Worm (Caenorhabditis elegans) whole organism, L1 larva: ENCODE data around the gene K02D3.2.

Source experiments
- C04F5.9 ChIP-seq: sonication (generic microtip); optimal IDR thresholded peaks from 2 replicates; lab custom pipeline; 2016; ENCODE audit warnings: missing genetic modification characterization, missing compliant biosample characterization
- F16B12.6 ChIP-seq: fragments of 150-350 bp; optimal IDR thresholded peaks from 2 replicates; lab custom pipeline; 2014; ENCODE audit warnings: missing biosample characterization, missing genetic modification characterization
- aha-1 ChIP-seq: fragments of 150-350 bp; optimal IDR thresholded peaks from 2 replicates; lab custom pipeline; 2014; ENCODE audit warnings: missing biosample characterization, missing genetic modification characterization
- aly-2 ChIP-seq: fragments of 150-350 bp; optimal IDR thresholded peaks from 2 replicates; lab custom pipeline; 2014; ENCODE audit warnings: missing biosample characterization, missing genetic modification characterization
- ama-1 ChIP-seq: fragments of 150-350 bp; optimal IDR thresholded peaks from 2 replicates; lab custom pipeline; 2014
- blmp-1 ChIP-seq: fragments of 150-350 bp; optimal IDR thresholded peaks from 2 replicates; lab custom pipeline; 2014; ENCODE audit warnings: missing biosample characterization, missing genetic modification characterization
- dsc-1 ChIP-seq: sonication (generic microtip); optimal IDR thresholded peaks from 2 replicates; lab custom pipeline; 2016; ENCODE audit warnings: mild to moderate bottlenecking, missing genetic modification characterization, missing compliant biosample characterization
- egl-13 ChIP-seq: sonication (generic microtip); optimal IDR thresholded peaks from 2 replicates; lab custom pipeline; 2016; ENCODE audit warnings: missing genotype, missing genetic modification reagents, missing genetic modification characterization, missing compliant biosample characterization
- elt-2 ChIP-seq: sonication (generic microtip); optimal IDR thresholded peaks from 2 replicates; lab custom pipeline; 2016; ENCODE audit warnings: missing genetic modification characterization, mild to moderate bottlenecking, inconsistent platforms, missing compliant biosample characterization, missing genetic modification reagents
- elt-3 ChIP-seq, 6 experiments: fragments of 150-350 bp in 1 of 6; sonication (generic microtip); optimal IDR thresholded peaks; 2 replicates each; lab custom pipeline; 2017 to 2018; ENCODE audit warnings: missing biosample characterization in 6 of 6, missing genetic modification characterization in 6 of 6, inconsistent platforms in 1 of 6
- fkh-10 ChIP-seq: sonication (generic microtip); optimal IDR thresholded peaks from 2 replicates; lab custom pipeline; 2017; ENCODE audit warnings: missing biosample characterization, missing genetic modification reagents, missing genetic modification characterization
- fkh-8 ChIP-seq: sonication (generic microtip); optimal IDR thresholded peaks from 2 replicates; lab custom pipeline; 2016; ENCODE audit warnings: mild to moderate bottlenecking, missing genetic modification characterization, missing compliant biosample characterization
- fos-1 ChIP-seq: fragments of 150-350 bp; optimal IDR thresholded peaks from 2 replicates; lab custom pipeline; 2014; ENCODE audit warnings: missing biosample characterization, missing genetic modification characterization
- hpl-2 ChIP-seq: fragments of 150-350 bp; optimal IDR thresholded peaks from 2 replicates; lab custom pipeline; 2014; ENCODE audit warnings: missing biosample characterization, missing genetic modification reagents, missing genetic modification characterization
- irx-1 ChIP-seq: sonication (generic microtip); optimal IDR thresholded peaks from 2 replicates; lab custom pipeline; 2016; ENCODE audit warnings: missing genetic modification characterization, missing compliant biosample characterization
- isw-1 ChIP-seq: fragments of 200-800 bp; sonication (Bioruptor generic); IDR thresholded peaks from 2 replicates; pipeline ENCODE4 v1.3.6; 2022; ENCODE audit warnings: missing genetic modification characterization, missing compliant biosample characterization
- lin-35 ChIP-seq, 2 experiments: fragments of 150-350 bp; optimal IDR thresholded peaks; 2 replicates each; lab custom pipeline; 2014; ENCODE audit warnings: missing biosample characterization in 2 of 2, missing genetic modification characterization in 2 of 2, missing genetic modification reagents in 2 of 2
- mab-9 ChIP-seq: fragments of 200-800 bp; sonication (Bioruptor generic); IDR thresholded peaks from 2 replicates; pipeline ENCODE4 v1.3.6; 2022; ENCODE audit warnings: missing genetic modification reagents, missing genetic modification characterization, missing compliant biosample characterization
- mdl-1 ChIP-seq, 2 experiments: fragments of 150-350 bp; optimal IDR thresholded peaks; 2 replicates each; lab custom pipeline; 2014 to 2017; ENCODE audit warnings: missing biosample characterization in 2 of 2, missing genetic modification characterization in 2 of 2, inconsistent platforms in 1 of 2
- mef-2 ChIP-seq: fragments of 150-350 bp; optimal IDR thresholded peaks from 2 replicates; lab custom pipeline; 2014; ENCODE audit warnings: missing biosample characterization, missing genetic modification characterization
- mep-1 ChIP-seq: fragments of 150-350 bp; optimal IDR thresholded peaks from 2 replicates; lab custom pipeline; 2014; ENCODE audit warnings: missing biosample characterization, missing genetic modification characterization
- nhr-11 ChIP-seq: fragments of 150-350 bp; optimal IDR thresholded peaks from 2 replicates; lab custom pipeline; 2014; ENCODE audit warnings: missing biosample characterization, missing genetic modification characterization
- nhr-12 ChIP-seq: sonication (generic microtip); optimal IDR thresholded peaks from 2 replicates; lab custom pipeline; 2017; ENCODE audit warnings: missing biosample characterization, missing genetic modification characterization
- nhr-19 ChIP-seq: fragments of 200-800 bp; sonication (Bioruptor generic); conservative IDR thresholded peaks from 2 replicates; pipeline ENCODE4 v1.3.6; 2022; ENCODE audit warnings: missing genetic modification characterization, missing compliant biosample characterization
- nhr-20 ChIP-seq: sonication (generic microtip); optimal IDR thresholded peaks from 2 replicates; lab custom pipeline; 2016; ENCODE audit warnings: mild to moderate bottlenecking, missing genetic modification characterization, missing compliant biosample characterization
- nhr-47 ChIP-seq: sonication (generic microtip); optimal IDR thresholded peaks from 2 replicates; lab custom pipeline; 2016; ENCODE audit warnings: mild to moderate bottlenecking, missing genetic modification characterization, moderate library complexity, missing compliant biosample characterization
- nhr-71 ChIP-seq: sonication (generic microtip); optimal IDR thresholded peaks from 2 replicates; lab custom pipeline; 2016; ENCODE audit warnings: mild to moderate bottlenecking, missing genetic modification characterization, moderate library complexity, missing compliant biosample characterization
- nhr-77 ChIP-seq: fragments of 150-350 bp; optimal IDR thresholded peaks from 2 replicates; lab custom pipeline; 2014; ENCODE audit warnings: missing biosample characterization, missing genetic modification characterization
- nhr-90 ChIP-seq: sonication (generic microtip); optimal IDR thresholded peaks from 2 replicates; lab custom pipeline; 2016; ENCODE audit warnings: mild to moderate bottlenecking, missing genetic modification characterization, missing compliant biosample characterization; ENCODE audit not compliant: poor library complexity
- pax-3 ChIP-seq: fragments of 200-800 bp; sonication (Bioruptor generic); optimal IDR thresholded peaks from 2 replicates; lab custom pipeline; 2018; ENCODE audit warnings: mild to moderate bottlenecking, missing genetic modification characterization, moderate library complexity, missing compliant biosample characterization
- rnt-1 ChIP-seq: sonication (generic microtip); optimal IDR thresholded peaks from 2 replicates; lab custom pipeline; 2016; ENCODE audit warnings: mild to moderate bottlenecking, missing genetic modification characterization, moderate library complexity, missing compliant biosample characterization
- skn-1 ChIP-seq: fragments of 150-350 bp; optimal IDR thresholded peaks from 2 replicates; lab custom pipeline; 2014; ENCODE audit warnings: missing biosample characterization, missing genetic modification characterization
- snpc-4 ChIP-seq: fragments of 150-350 bp; optimal IDR thresholded peaks from 2 replicates; lab custom pipeline; 2014; ENCODE audit warnings: missing biosample characterization, missing genetic modification characterization
- snu-23 ChIP-seq: sonication (generic microtip); optimal IDR thresholded peaks from 2 replicates; lab custom pipeline; 2016; ENCODE audit warnings: missing genetic modification characterization, missing compliant biosample characterization
- sptf-1 ChIP-seq: fragments of 150-350 bp; optimal IDR thresholded peaks from 2 replicates; lab custom pipeline; 2014; ENCODE audit warnings: missing biosample characterization, missing genetic modification characterization
- swsn-7 ChIP-seq: sonication (generic microtip); optimal IDR thresholded peaks from 2 replicates; lab custom pipeline; 2016; ENCODE audit warnings: missing genetic modification characterization, missing compliant biosample characterization
- tbx-2 ChIP-seq: sonication (generic microtip); optimal IDR thresholded peaks from 2 replicates; lab custom pipeline; 2016; ENCODE audit warnings: missing genetic modification characterization, missing compliant biosample characterization
- unc-130 ChIP-seq: fragments of 150-350 bp; optimal IDR thresholded peaks from 2 replicates; lab custom pipeline; 2017; ENCODE audit warnings: missing biosample characterization, missing genetic modification characterization, inconsistent platforms
- unc-30 ChIP-seq: sonication (generic microtip); optimal IDR thresholded peaks from 2 replicates; lab custom pipeline; 2017; ENCODE audit warnings: missing biosample characterization, missing genetic modification characterization
- unc-86 ChIP-seq: sonication (generic microtip); optimal IDR thresholded peaks from 2 replicates; lab custom pipeline; 2016; ENCODE audit warnings: missing genetic modification characterization, missing compliant biosample characterization
- unc-98 ChIP-seq: fragments of 200-800 bp; sonication (Bioruptor generic); IDR thresholded peaks from 2 replicates; pipeline ENCODE4 v1.3.6; 2022; ENCODE audit warnings: missing genetic modification characterization, missing compliant biosample characterization
- xbp-1 ChIP-seq: sonication (generic microtip); optimal IDR thresholded peaks from 2 replicates; lab custom pipeline; 2016; ENCODE audit warnings: missing genetic modification characterization, missing compliant biosample characterization
- zip-4 ChIP-seq: fragments of 200-800 bp; sonication (Bioruptor generic); optimal IDR thresholded peaks from 2 replicates; lab custom pipeline; 2018; ENCODE audit warnings: mild to moderate bottlenecking, missing genetic modification characterization, moderate library complexity, missing compliant biosample characterization

The K02D3.2 gene

DNA sequence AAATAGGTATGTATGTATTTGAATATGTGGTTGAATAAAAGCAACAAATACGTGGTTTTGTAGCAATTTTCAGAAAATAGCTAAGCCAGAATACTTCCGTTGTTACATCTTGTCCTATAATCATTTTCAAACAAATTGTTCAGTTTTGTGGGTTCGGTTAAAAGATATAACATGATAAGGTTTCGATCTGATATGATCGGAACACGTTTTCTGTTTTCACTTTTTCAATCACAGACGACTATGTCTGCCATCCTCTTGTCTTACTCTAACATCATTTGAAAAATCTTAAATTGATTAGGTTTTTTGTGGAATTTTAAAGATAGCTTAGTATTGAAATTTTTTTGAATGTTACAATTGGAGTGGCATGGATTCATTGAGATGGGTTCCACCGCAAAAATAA, 14.5 kb upstream of the K02D3.2 start:
- TF ChIP-seq elt-3 (tag; optimal IDR thresholded peaks at IDR 0.05; lab: Kevin White, UChicago): peak in 1 of 6 experiments; percentile 19
- peak; percentile 66 for TF ChIP-seq blmp-1 (tag; lab: Kevin White, UChicago)
- TF ChIP-seq zip-4 (GFP tag; lab: Kevin White, UChicago): no peak
- TF ChIP-seq nhr-11 (tag; lab: Kevin White, UChicago): no peak
- TF ChIP-seq, all 84 proteins: peak for 2

DNA sequence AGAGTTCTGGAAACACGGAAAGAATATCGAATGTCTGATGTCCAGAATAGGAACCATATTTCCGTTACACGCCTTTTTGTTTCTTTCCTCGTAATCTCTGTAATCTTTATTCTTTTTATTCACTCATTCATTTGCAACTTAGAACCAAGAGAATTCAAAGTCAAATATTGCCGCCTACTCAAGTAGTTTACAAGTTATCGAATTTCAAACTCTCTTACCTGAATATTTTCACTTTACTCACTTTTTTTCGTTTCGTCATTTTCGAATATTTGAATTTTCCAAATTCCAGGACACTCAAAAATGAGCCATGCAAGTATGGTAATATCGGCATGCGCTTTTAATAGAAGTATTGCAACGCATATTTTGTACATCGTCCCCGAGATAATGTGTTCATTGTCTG, 12.6 kb upstream of the K02D3.2 start, which contains the start of gene K11E4.6:
TSS of gene K11E4.6 (plus strand) at position 301 of the 400 bp plus-strand sequence.
- TF ChIP-seq ama-1 (lab: Kevin White, UChicago) (no peak), rnt-1 (tag; lab: Kevin White, UChicago) (no peak), hpl-2 (GFP tag; lab: Kevin White, UChicago) (no peak), lin-35 (GFP tag; optimal IDR thresholded peaks at IDR 0.05; lab: Kevin White, UChicago) (no peak), pax-3 (no peak), unc-130 (tag; lab: Kevin White, UChicago) (no peak), aly-2 (tag; lab: Kevin White, UChicago) (no peak), sptf-1 (no peak), irx-1 (tag; lab: Kevin White, UChicago) (no peak), fos-1 (tag; lab: Kevin White, UChicago) (no peak)

DNA sequence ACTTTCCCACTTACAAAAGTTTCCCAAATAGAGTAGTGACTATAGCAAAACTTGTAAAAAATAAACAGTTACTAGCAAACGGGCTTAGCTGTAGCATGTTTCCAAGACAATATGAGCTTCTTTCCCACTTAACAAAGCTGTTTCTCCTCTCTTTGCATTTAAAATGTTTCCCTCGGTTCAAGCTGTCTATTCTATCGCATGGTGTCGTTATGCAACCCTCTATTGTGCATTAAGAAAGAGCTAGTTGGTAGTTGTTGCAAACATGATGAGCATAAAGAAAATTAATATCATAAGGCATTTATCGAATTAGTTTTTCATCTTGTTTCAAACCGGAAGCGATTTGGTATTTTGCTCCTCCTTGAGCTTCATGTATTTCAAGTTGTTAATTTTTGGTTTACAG, 11.0 kb upstream of the K02D3.2 start, which contains the start of gene poml-1:
TSS of gene poml-1 (minus strand) at position 101 of the 400 bp plus-strand sequence.
- TF ChIP-seq egl-13 (no peak), F16B12.6 (tag; lab: Kevin White, UChicago) (no peak), nhr-77 (tag; lab: Kevin White, UChicago) (no peak), dsc-1 (tag; lab: Kevin White, UChicago) (no peak), nhr-90 (tag; lab: Kevin White, UChicago) (no peak), nhr-11 (tag; lab: Kevin White, UChicago) (no peak), isw-1 (GFP tag; lab: Robert Waterston, UW) (no peak), sptf-1 (no peak), mdl-1 (tag; optimal IDR thresholded peaks at IDR 0.05; lab: Kevin White, UChicago) (no peak), aha-1 (no peak), skn-1 (tag; lab: Kevin White, UChicago) (no peak), mab-9 (GFP tag; lab: Robert Waterston, UW) (no peak), unc-30 (tag; lab: Kevin White, UChicago) (no peak), hpl-2 (GFP tag; lab: Kevin White, UChicago) (no peak), mep-1 (tag; lab: Kevin White, UChicago) (no peak), nhr-12 (tag; lab: Kevin White, UChicago) (no peak), nhr-47 (no peak)

DNA sequence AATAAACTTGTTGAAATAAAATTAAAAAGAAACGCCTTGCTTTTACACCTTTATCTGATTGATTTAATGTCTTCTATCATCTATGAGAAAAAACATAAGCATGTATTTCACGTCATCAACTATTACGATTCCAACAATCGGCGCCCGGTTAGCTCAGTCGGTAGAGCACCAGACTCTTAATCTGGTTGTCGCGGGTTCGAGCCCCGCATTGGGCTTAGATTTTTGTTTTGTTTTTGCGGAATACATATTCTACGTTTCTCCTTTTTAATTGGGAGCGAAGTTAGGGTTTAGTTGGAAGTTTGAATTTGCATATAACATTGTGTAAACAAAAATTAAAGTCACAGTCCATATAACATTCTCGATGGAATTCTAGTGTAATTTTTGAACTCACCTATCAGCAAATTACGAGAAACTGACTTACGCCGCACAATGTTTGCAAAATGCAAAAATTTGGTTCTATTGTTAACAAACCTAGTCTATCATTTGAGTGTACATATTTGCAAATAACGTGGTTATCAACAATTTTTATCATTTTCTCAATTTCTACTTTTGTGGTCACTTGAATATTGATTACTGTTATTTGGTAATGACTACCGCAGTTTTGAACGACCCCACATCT, 5.4 kb upstream of the K02D3.2 start, which contains the start of gene shc-3:
TSS of gene shc-3 (plus strand) at position 484 of the 619 bp plus-strand sequence.
- TF ChIP-seq elt-2 (tag; lab: Kevin White, UChicago) (peak; percentile 58), nhr-19 (GFP tag; lab: Robert Waterston, UW) (no peak)

DNA sequence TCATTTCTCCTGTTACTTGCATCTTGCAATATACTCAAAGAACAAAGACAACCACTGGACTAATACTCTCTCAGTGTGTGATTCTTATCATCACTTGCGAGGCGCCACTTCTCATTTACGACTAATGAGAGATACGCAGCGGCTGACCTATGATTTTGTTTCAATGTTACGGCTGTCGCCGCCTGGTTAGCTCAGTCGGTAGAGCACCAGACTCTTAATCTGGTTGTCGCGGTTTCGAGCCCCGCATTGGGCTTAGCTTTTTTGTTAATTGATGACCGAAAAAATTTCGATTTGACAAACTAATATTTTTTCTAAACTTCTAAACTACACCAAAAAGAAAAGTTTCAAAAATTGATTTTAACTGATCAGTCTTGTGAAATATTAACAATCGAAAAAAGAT, 4.5 kb upstream of the K02D3.2 start:
- TF ChIP-seq fkh-8 (tag; lab: Kevin White, UChicago) (no peak), blmp-1 (tag; lab: Kevin White, UChicago) (peak; percentile 24), snu-23 (GFP tag; lab: Kevin White, UChicago) (peak; percentile 65), snpc-4 (tag; lab: Kevin White, UChicago) (peak; percentile 14), isw-1 (GFP tag; lab: Robert Waterston, UW) (no peak), skn-1 (tag; lab: Kevin White, UChicago) (peak; percentile 28), nhr-20 (peak; percentile 67), C04F5.9 (tag; lab: Kevin White, UChicago) (no peak), unc-98 (GFP tag; lab: Robert Waterston, UW) (no peak), nhr-90 (tag; lab: Kevin White, UChicago) (peak; percentile 51), nhr-19 (GFP tag; lab: Robert Waterston, UW) (peak; percentile 68), unc-130 (tag; lab: Kevin White, UChicago) (peak; percentile 35), unc-86 (tag; lab: Kevin White, UChicago) (no peak), swsn-7 (peak; percentile 36), dsc-1 (tag; lab: Kevin White, UChicago) (peak; percentile 53), pax-3 (no peak), nhr-71 (peak; percentile 71), elt-2 (tag; lab: Kevin White, UChicago) (peak; percentile 32), nhr-47 (peak; percentile 46), mdl-1 (tag; optimal IDR thresholded peaks at IDR 0.05; lab: Kevin White, UChicago) (peak in 1 of 2 experiments; percentile 41), lin-35 (GFP tag; optimal IDR thresholded peaks at IDR 0.05; lab: Kevin White, UChicago) (peak in 1 of 2 experiments; percentile 50), tbx-2 (peak; percentile 29), fkh-10 (GFP tag; lab: Kevin White, UChicago) (no peak), rnt-1 (tag; lab: Kevin White, UChicago) (peak; percentile 67), mef-2 (no peak), xbp-1 (tag; lab: Kevin White, UChicago) (peak; percentile 16)
